Worm (Caenorhabditis elegans): Measurements from ENCODE around the gene H25K10.4.

DNA sequence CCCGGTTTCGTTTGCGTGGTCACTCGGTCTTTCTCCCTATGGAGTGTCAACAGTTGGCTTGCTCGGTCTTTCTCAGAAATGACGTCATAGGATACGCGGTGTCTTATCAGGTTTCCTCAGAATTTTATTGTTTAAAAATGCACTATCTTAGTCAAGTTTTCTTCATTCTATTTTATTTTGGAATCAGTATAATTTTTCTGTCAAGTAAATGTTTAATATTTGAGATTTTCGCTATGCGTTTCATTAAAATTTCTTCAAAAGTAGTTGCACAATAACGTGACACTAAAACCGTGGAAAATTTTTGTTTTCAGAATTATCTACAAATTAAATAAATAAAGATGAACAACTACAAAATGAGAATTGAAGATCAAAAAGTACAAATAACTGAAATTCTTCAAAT lies 31.5 kb downstream of the H25K10.4 start, which contains the start of gene hlh-31:
- TF ChIP-seq tbx-37 (GFP tag; conservative IDR thresholded peaks at IDR 0.05) (no peak), aly-1 (tag; optimal IDR thresholded peaks at IDR 0.05) (no peak), ama-1 (optimal IDR thresholded peaks at IDR 0.05) (no peak), scrt-1 (GFP tag; IDR thresholded peaks at IDR 0.05) (no peak), tbx-11 (GFP tag; IDR thresholded peaks at IDR 0.05) (no peak), tra-4 (tag; optimal IDR thresholded peaks at IDR 0.05) (no peak)

All from whole organism, early embryonic.